Worm (Caenorhabditis elegans) whole organism, L3 larva: ENCODE results near the gene sph-1.

Experiments used
- ceh-9 ChIP-seq: sonication (generic microtip); optimal IDR thresholded peaks from 2 replicates; lab custom pipeline; 2018; ENCODE audit warnings: missing biosample characterization, missing genetic modification characterization
- elt-2 ChIP-seq: sonication (generic microtip); optimal IDR thresholded peaks from 2 replicates; lab custom pipeline; 2016; ENCODE audit warnings: missing genetic modification reagents, mild to moderate bottlenecking, missing genetic modification characterization, missing compliant biosample characterization
- fkh-10 ChIP-seq: sonication (generic microtip); optimal IDR thresholded peaks from 2 replicates; lab custom pipeline; 2017; ENCODE audit warnings: missing biosample characterization, missing genetic modification reagents, missing genetic modification characterization
- mdl-1 ChIP-seq: fragments of 150-350 bp; optimal IDR thresholded peaks from 2 replicates; lab custom pipeline; 2014; ENCODE audit warnings: missing biosample characterization, missing genetic modification characterization
- unc-39 ChIP-seq: sonication (generic microtip); optimal IDR thresholded peaks from 4 replicates; lab custom pipeline; 2017; ENCODE audit warnings: missing biosample characterization, missing genetic modification characterization
- unc-62 ChIP-seq: fragments of 150-350 bp; sonication (generic microtip); optimal IDR thresholded peaks from 4 replicates; lab custom pipeline; 2014; ENCODE audit warnings: missing biosample characterization, missing genetic modification reagents, missing genetic modification characterization

- no peak for TF ChIP-seq unc-62 (GFP tag; lab: Kevin White, UChicago)
- TF ChIP-seq elt-2: no peak
- TF ChIP-seq fkh-10 (GFP tag; lab: Kevin White, UChicago): no peak
- no peak for TF ChIP-seq unc-39 (tag; lab: Kevin White, UChicago)
- no peak for TF ChIP-seq ceh-9 (tag; lab: Kevin White, UChicago)
- no peak for TF ChIP-seq mdl-1 (tag; lab: Kevin White, UChicago)
Measured at ce11 chrIV:8126902-8127301, 6.5 kb downstream of the sph-1 start, which contains the start of gene ceph-41.
